Fruit fly (Drosophila melanogaster): ENCODE data around the gene HemK2.

Gene HemK2

dm6 chr2L:2782790-2783189 is 23.3 kb upstream of the HemK2 start:
- TF ChIP-seq CG8159 (tag; optimal IDR thresholded peaks at IDR 0.05) (no peak), rn (GFP tag; IDR thresholded peaks at IDR 0.05) (no peak), EcR (GFP tag; optimal IDR thresholded peaks at IDR 0.05) (no peak), Snoo (tag; optimal IDR thresholded peaks at IDR 0.05) (no peak), CG4496 (GFP tag; IDR thresholded peaks at IDR 0.05) (no peak), CG17806 (tag; optimal IDR thresholded peaks at IDR 0.05) (no peak), CG12605 (GFP tag; IDR thresholded peaks at IDR 0.05) (no peak), fd96Ca (GFP tag; IDR thresholded peaks at IDR 0.05) (no peak), CG34367 (tag; optimal IDR thresholded peaks at IDR 0.05) (no peak), CG15710 (tag; optimal IDR thresholded peaks at IDR 0.05) (no peak), CG8301 (tag; optimal IDR thresholded peaks at IDR 0.05) (no peak), CG32121 (GFP tag; IDR thresholded peaks at IDR 0.05) (no peak), CG10348 (GFP tag; IDR thresholded peaks at IDR 0.05) (no peak), Pif1A (GFP tag; optimal IDR thresholded peaks at IDR 0.05) (no peak), Pif1B (GFP tag; optimal IDR thresholded peaks at IDR 0.05) (no peak), gl (tag; optimal IDR thresholded peaks at IDR 0.05) (no peak), Ets98B (GFP tag; IDR thresholded peaks at IDR 0.05) (no peak), CG9948 (tag; optimal IDR thresholded peaks at IDR 0.05) (no peak), CG13204 (GFP tag; optimal IDR thresholded peaks at IDR 0.05) (no peak), D1 (tag; optimal IDR thresholded peaks at IDR 0.05) (no peak)

- no peak for TF ChIP-seq rn (GFP tag; IDR thresholded peaks at IDR 0.05)
- TF ChIP-seq CG15710 (tag; optimal IDR thresholded peaks at IDR 0.05) = no peak
- no peak for TF ChIP-seq Pif1A (GFP tag; optimal IDR thresholded peaks at IDR 0.05)
- TF ChIP-seq CG10348 (GFP tag; IDR thresholded peaks at IDR 0.05) = no peak
- TF ChIP-seq Snoo (tag; optimal IDR thresholded peaks at IDR 0.05) = no peak
Observed at dm6 chr2L:2771676-2772075, 12.2 kb upstream of the HemK2 start, which contains the start of gene CG15399. CG15399 (minus strand) TSS chr2L:2771776.

- TF ChIP-seq CG8301 (tag; optimal IDR thresholded peaks at IDR 0.05) (peak; percentile 82), CG17806 (tag; optimal IDR thresholded peaks at IDR 0.05) (peak; percentile 66), rn (GFP tag; IDR thresholded peaks at IDR 0.05) (no peak), CG14655 (GFP tag; optimal IDR thresholded peaks at IDR 0.05) (peak; percentile 88), Ets98B (GFP tag; IDR thresholded peaks at IDR 0.05) (peak; percentile 55), Pif1A (GFP tag; optimal IDR thresholded peaks at IDR 0.05) (peak; percentile 91), CG34367 (tag; optimal IDR thresholded peaks at IDR 0.05) (peak; percentile 82), CG32121 (GFP tag; IDR thresholded peaks at IDR 0.05) (peak; percentile 48; the same call in 1 of the 2 replicates), CG13204 (GFP tag; optimal IDR thresholded peaks at IDR 0.05) (peak; percentile 93), CG4496 (GFP tag; IDR thresholded peaks at IDR 0.05) (peak; percentile 78), CG8159 (tag; optimal IDR thresholded peaks at IDR 0.05) (peak; percentile 77), CG15710 (tag; optimal IDR thresholded peaks at IDR 0.05) (peak; percentile 51), fd96Ca (GFP tag; IDR thresholded peaks at IDR 0.05) (peak; percentile 16; the same call in 1 of the 3 replicates), EcR (GFP tag; optimal IDR thresholded peaks at IDR 0.05) (peak; percentile 58), gl (tag; optimal IDR thresholded peaks at IDR 0.05) (peak; percentile 97), CG9948 (tag; optimal IDR thresholded peaks at IDR 0.05) (peak; percentile 57), CG10348 (GFP tag; IDR thresholded peaks at IDR 0.05) (no peak), Pif1B (GFP tag; optimal IDR thresholded peaks at IDR 0.05) (peak; percentile 87), Snoo (tag; optimal IDR thresholded peaks at IDR 0.05) (peak; percentile 73), CG12605 (GFP tag; IDR thresholded peaks at IDR 0.05) (peak; percentile 67; the same call in 1 of the 2 replicates), D1 (tag; optimal IDR thresholded peaks at IDR 0.05) (no peak)
Observed at dm6 chr2L:2769476-2770185, 10.2 kb upstream of the HemK2 start, which contains the start of the genes colt and HINT1. colt (minus strand) TSS chr2L:2770069. HINT1 (plus strand) TSS chr2L:2770135.

dm6 chr2L:2767627-2768026 is 8.2 kb upstream of the HemK2 start, which contains the start of the genes Taf10b and Taf10:
Taf10b (minus strand) TSS chr2L:2767845.
Taf10 (plus strand) TSS chr2L:2767890.
- TF ChIP-seq fd96Ca (GFP tag; IDR thresholded peaks at IDR 0.05) (peak; percentile 46; the same call in 1 of the 3 replicates), Pif1B (GFP tag; optimal IDR thresholded peaks at IDR 0.05) (no peak)

dm6 chr2L:2765659-2766373 is 6.3 kb upstream of the HemK2 start, which contains the start of the genes Snx21 and aph-1:
Snx21 (minus strand) TSS chr2L:2765665.
aph-1 (plus strand) TSS chr2L:2766233.
- TF ChIP-seq gl (tag; optimal IDR thresholded peaks at IDR 0.05) (peak; percentile 45), Pif1B (GFP tag; optimal IDR thresholded peaks at IDR 0.05) (peak; percentile 91), CG4496 (GFP tag; IDR thresholded peaks at IDR 0.05) (peak; percentile 88), D1 (tag; optimal IDR thresholded peaks at IDR 0.05) (no peak), CG13204 (GFP tag; optimal IDR thresholded peaks at IDR 0.05) (no peak), CG15710 (tag; optimal IDR thresholded peaks at IDR 0.05) (peak; percentile 87), CG10348 (GFP tag; IDR thresholded peaks at IDR 0.05) (0 out of 2 replicates have a peak, but pooled peaks have one; percentile 48), CG34367 (tag; optimal IDR thresholded peaks at IDR 0.05) (peak; percentile 75), rn (GFP tag; IDR thresholded peaks at IDR 0.05) (peak; percentile 57), CG8301 (tag; optimal IDR thresholded peaks at IDR 0.05) (peak; percentile 82), Ets98B (GFP tag; IDR thresholded peaks at IDR 0.05) (peak; percentile 86), CG9948 (tag; optimal IDR thresholded peaks at IDR 0.05) (peak; percentile 86), EcR (GFP tag; optimal IDR thresholded peaks at IDR 0.05) (peak; percentile 10), CG8159 (tag; optimal IDR thresholded peaks at IDR 0.05) (peak; percentile 91), Snoo (tag; optimal IDR thresholded peaks at IDR 0.05) (peak; percentile 87), CG17806 (tag; optimal IDR thresholded peaks at IDR 0.05) (peak; percentile 85), CG14655 (GFP tag; optimal IDR thresholded peaks at IDR 0.05) (peak; percentile 87), Pif1A (GFP tag; optimal IDR thresholded peaks at IDR 0.05) (peak; percentile 80), CG32121 (GFP tag; IDR thresholded peaks at IDR 0.05) (peak; percentile 85), fd96Ca (GFP tag; IDR thresholded peaks at IDR 0.05) (peak; percentile 90), CG12605 (GFP tag; IDR thresholded peaks at IDR 0.05) (peak; percentile 71)
